Worm (Caenorhabditis elegans) whole organism, L4 larva: ENCODE results near the gene F35H10.10.

ENCODE experiments used
- F26F4.8 ChIP-seq: fragments of 200-800 bp; sonication (Bioruptor generic); conservative IDR thresholded peaks from 2 replicates; pipeline ENCODE4 v1.3.6; 2022; ENCODE audit warnings: missing genetic modification characterization, missing compliant biosample characterization
- R02D3.7 ChIP-seq: fragments of 150-350 bp; sonication (generic microtip); optimal IDR thresholded peaks from 3 replicates; lab custom pipeline; 2014; ENCODE audit warnings: missing biosample characterization, missing genetic modification characterization
- T20F7.1 ChIP-seq: fragments of 200-800 bp; sonication (Bioruptor generic); optimal IDR thresholded peaks from 2 replicates; lab custom pipeline; 2018; ENCODE audit warnings: mild to moderate bottlenecking, missing genetic modification characterization, missing compliant biosample characterization
- Y105C5A.15 ChIP-seq: fragments of 200-800 bp; sonication (Bioruptor generic); IDR thresholded peaks from 2 replicates; pipeline ENCODE4 v1.3.6; 2022; ENCODE audit warnings: missing genetic modification characterization, missing compliant biosample characterization
- Y48G9A.11 ChIP-seq: fragments of 200-800 bp; sonication (Bioruptor generic); IDR thresholded peaks from 2 replicates; pipeline ENCODE4 v1.3.6; 2022; ENCODE audit warnings: missing genetic modification reagents, missing genetic modification characterization, missing compliant biosample characterization
- Y5F2A.4 ChIP-seq: fragments of 200-800 bp; sonication (Bioruptor generic); optimal IDR thresholded peaks from 2 replicates; lab custom pipeline; 2018; ENCODE audit warnings: mild to moderate bottlenecking, missing genetic modification characterization, missing compliant biosample characterization
- aly-2 ChIP-seq: sonication (generic microtip); optimal IDR thresholded peaks from 2 replicates; lab custom pipeline; 2018; ENCODE audit warnings: missing biosample characterization, missing genetic modification characterization
- ama-1 ChIP-seq: fragments of 150-350 bp; optimal IDR thresholded peaks from 2 replicates; lab custom pipeline; 2014; ENCODE audit warnings: inconsistent platforms, mixed read lengths
- arid-1 ChIP-seq: fragments of 200-800 bp; sonication (Bioruptor generic); conservative IDR thresholded peaks from 2 replicates; pipeline ENCODE4 v1.3.6; 2022; ENCODE audit warnings: missing genetic modification reagents, missing genetic modification characterization, missing compliant biosample characterization
- ceh-20 ChIP-seq: fragments of 200-800 bp; sonication (Bioruptor generic); IDR thresholded peaks from 2 replicates; pipeline ENCODE4 v1.3.6; 2022; ENCODE audit warnings: missing genetic modification reagents, missing genetic modification characterization, missing compliant biosample characterization
- ceh-28 ChIP-seq: fragments of 150-350 bp; optimal IDR thresholded peaks from 2 replicates; lab custom pipeline; 2014; ENCODE audit warnings: missing biosample characterization, missing genetic modification reagents, missing genetic modification characterization
- ceh-82 ChIP-seq: sonication (generic microtip); optimal IDR thresholded peaks from 2 replicates; lab custom pipeline; 2017; ENCODE audit warnings: missing biosample characterization, missing genetic modification characterization
- ctbp-1 ChIP-seq: fragments of 200-800 bp; sonication (Bioruptor generic); IDR thresholded peaks from 2 replicates; pipeline ENCODE4 v1.3.6; 2022; ENCODE audit warnings: missing genetic modification reagents, missing genetic modification characterization, missing compliant biosample characterization
- daf-12 ChIP-seq: fragments of 150-350 bp; optimal IDR thresholded peaks from 2 replicates; lab custom pipeline; 2014; ENCODE audit warnings: missing biosample characterization, missing genetic modification reagents, missing genetic modification characterization
- daf-16 ChIP-seq, 3 experiments: sonication (generic microtip); optimal IDR thresholded peaks; 2 replicates each; lab custom pipeline; 2016 to 2017; ENCODE audit warnings: missing genetic modification characterization in 3 of 3, missing genetic modification reagents in 3 of 3, mild to moderate bottlenecking in 2 of 3, missing compliant biosample characterization in 2 of 3, missing biosample characterization in 1 of 3, moderate library complexity in 1 of 3
- daf-19 ChIP-seq: fragments of 200-800 bp; sonication (Bioruptor generic); conservative IDR thresholded peaks from 2 replicates; pipeline ENCODE4 v1.3.6; 2022; ENCODE audit warnings: missing genetic modification characterization, missing compliant biosample characterization
- daf-8 ChIP-seq: fragments of 200-800 bp; sonication (Bioruptor generic); IDR thresholded peaks from 2 replicates; pipeline ENCODE4 v1.3.6; 2022; ENCODE audit warnings: missing genetic modification characterization, missing compliant biosample characterization
- dve-1 ChIP-seq: sonication (generic microtip); optimal IDR thresholded peaks from 2 replicates; lab custom pipeline; 2017; ENCODE audit warnings: antibody characterized with exemption, mild to moderate bottlenecking, missing genetic modification characterization, missing compliant biosample characterization; ENCODE audit not compliant: insufficient read depth
- fkh-10 ChIP-seq: fragments of 150-350 bp; optimal IDR thresholded peaks from 2 replicates; lab custom pipeline; 2014; ENCODE audit warnings: missing biosample characterization, missing genetic modification reagents, missing genetic modification characterization
- hif-1 ChIP-seq, 2 experiments: sonication (generic microtip); optimal IDR thresholded peaks; 2 replicates each; lab custom pipeline; 2016 to 2017; ENCODE audit warnings: missing compliant biosample characterization in 2 of 2, missing genetic modification characterization in 2 of 2, missing genetic modification reagents in 2 of 2, missing genotype in 2 of 2, mild to moderate bottlenecking in 1 of 2
- jun-1 ChIP-seq: fragments of 150-350 bp; optimal IDR thresholded peaks from 2 replicates; lab custom pipeline; 2014; ENCODE audit warnings: missing biosample characterization, missing genetic modification reagents, missing genetic modification characterization
- lin-1 ChIP-seq: fragments of 200-800 bp; sonication (Bioruptor generic); IDR thresholded peaks from 2 replicates; pipeline ENCODE4 v1.3.6; 2022; ENCODE audit warnings: missing genetic modification reagents, missing genetic modification characterization, missing compliant biosample characterization
- lin-29 ChIP-seq: fragments of 200-800 bp; sonication (Bioruptor generic); IDR thresholded peaks from 2 replicates; pipeline ENCODE4 v1.3.6; 2022; ENCODE audit warnings: missing genetic modification reagents, missing genetic modification characterization, missing compliant biosample characterization
- lin-38 ChIP-seq: fragments of 200-800 bp; sonication (Bioruptor generic); IDR thresholded peaks from 2 replicates; pipeline ENCODE4 v1.3.6; 2022; ENCODE audit warnings: missing genetic modification reagents, missing genetic modification characterization, missing compliant biosample characterization
- lsy-2 ChIP-seq, 2 experiments: fragments of 150-350 bp in 1 of 2; sonication (generic microtip) in 1 of 2; optimal IDR thresholded peaks; 2 replicates each; lab custom pipeline; 2014 to 2017; ENCODE audit warnings: missing biosample characterization in 2 of 2, missing genetic modification characterization in 2 of 2
- madf-5 ChIP-seq, 2 experiments: fragments of 200-800 bp; sonication (Bioruptor generic); IDR thresholded peaks; 2 replicates each; pipeline ENCODE4 v1.3.6; 2022; ENCODE audit warnings: missing compliant biosample characterization in 2 of 2, missing genetic modification characterization in 2 of 2
- mdl-1 ChIP-seq, 2 experiments: fragments of 150-350 bp in 1 of 2; sonication (generic microtip) in 1 of 2; optimal IDR thresholded peaks; 2 replicates each; lab custom pipeline; 2014 to 2017; ENCODE audit warnings: missing biosample characterization in 2 of 2, missing genetic modification characterization in 2 of 2
- mxl-2 ChIP-seq: fragments of 200-800 bp; sonication (Bioruptor generic); conservative IDR thresholded peaks from 2 replicates; pipeline ENCODE4 v1.3.6; 2022; ENCODE audit warnings: missing genetic modification reagents, missing genetic modification characterization, missing compliant biosample characterization
- nhr-111 ChIP-seq: fragments of 200-800 bp; sonication (Bioruptor generic); optimal IDR thresholded peaks from 2 replicates; lab custom pipeline; 2018; ENCODE audit warnings: mild to moderate bottlenecking, missing genetic modification characterization, missing compliant biosample characterization
- nhr-28 ChIP-seq: fragments of 150-350 bp; optimal IDR thresholded peaks from 2 replicates; lab custom pipeline; 2014; ENCODE audit warnings: missing biosample characterization, missing genetic modification characterization
- nhr-41 ChIP-seq: fragments of 200-800 bp; sonication (Bioruptor generic); IDR thresholded peaks from 2 replicates; pipeline ENCODE4 v1.3.6; 2022; ENCODE audit warnings: missing genetic modification reagents, missing genetic modification characterization, missing compliant biosample characterization
- nhr-48 ChIP-seq: sonication (generic microtip); optimal IDR thresholded peaks from 2 replicates; lab custom pipeline; 2016; ENCODE audit warnings: mild to moderate bottlenecking, missing genetic modification characterization, missing compliant biosample characterization
- nhr-6 ChIP-seq: fragments of 150-350 bp; optimal IDR thresholded peaks from 2 replicates; lab custom pipeline; 2014; ENCODE audit warnings: missing biosample characterization, missing genetic modification characterization
- pha-4 ChIP-seq, 2 experiments: fragments of 150-350 bp in 1 of 2; fragments of 200-800 bp in 1 of 2; sonication (Bioruptor generic) in 1 of 2; IDR thresholded peaks in 1 of 2; optimal IDR thresholded peaks in 1 of 2; 2 replicates each; pipeline versions ENCODE4 v1.3.6 to Lab custom; 2014 to 2022; ENCODE audit warnings: missing genetic modification characterization in 2 of 2, missing genetic modification reagents in 2 of 2, missing biosample characterization in 1 of 2, missing compliant biosample characterization in 1 of 2
- skn-1 ChIP-seq: fragments of 150-350 bp; optimal IDR thresholded peaks from 2 replicates; lab custom pipeline; 2014; ENCODE audit warnings: missing biosample characterization, missing genetic modification characterization
- snpc-4 ChIP-seq: fragments of 150-350 bp; optimal IDR thresholded peaks from 2 replicates; lab custom pipeline; 2014; ENCODE audit warnings: missing biosample characterization, missing genetic modification characterization
- spr-3 ChIP-seq: fragments of 200-800 bp; sonication (Bioruptor generic); optimal IDR thresholded peaks from 2 replicates; lab custom pipeline; 2018; ENCODE audit warnings: mild to moderate bottlenecking, missing genetic modification characterization, missing compliant biosample characterization
- tra-1 ChIP-seq: fragments of 200-800 bp; sonication (Bioruptor generic); IDR thresholded peaks from 2 replicates; pipeline ENCODE4 v1.3.6; 2022; ENCODE audit warnings: missing genetic modification reagents, missing genetic modification characterization, missing compliant biosample characterization
- unc-39 ChIP-seq: sonication (generic microtip); optimal IDR thresholded peaks from 2 replicates; lab custom pipeline; 2017; ENCODE audit warnings: missing biosample characterization, missing genetic modification characterization
- unc-62 ChIP-seq, 3 experiments: fragments of 150-350 bp in 1 of 3; sonication (generic microtip); optimal IDR thresholded peaks in 2 of 3; peaks in 1 of 3; 1 replicate in 1 of 3; 2 replicates in 2 of 3; lab custom pipeline; 2014 to 2017; ENCODE audit warnings: missing biosample characterization in 3 of 3, missing genetic modification characterization in 3 of 3, missing genetic modification reagents in 3 of 3, missing genotype in 1 of 3
- zag-1 ChIP-seq: fragments of 150-350 bp; optimal IDR thresholded peaks from 2 replicates; lab custom pipeline; 2014; ENCODE audit warnings: missing biosample characterization, missing genetic modification characterization
- zip-11 ChIP-seq: fragments of 200-800 bp; sonication (Bioruptor generic); IDR thresholded peaks from 2 replicates; pipeline ENCODE4 v1.3.6; 2022; ENCODE audit warnings: missing genetic modification characterization, missing compliant biosample characterization
- ztf-11 ChIP-seq: fragments of 150-350 bp; optimal IDR thresholded peaks from 2 replicates; lab custom pipeline; 2014; ENCODE audit warnings: missing biosample characterization, missing genetic modification characterization

F35H10.10 gene

ce11 chrIV:8273334-8273733, 39.4 kb downstream of the F35H10.10 start:
- TF ChIP-seq tra-1 (GFP tag; lab: Robert Waterston, UW), result no peak
- no peak for TF ChIP-seq ceh-28 (tag; lab: Kevin White, UChicago)
- no peak for TF ChIP-seq R02D3.7 (tag; lab: Kevin White, UChicago)
- TF ChIP-seq unc-62 (GFP tag; optimal IDR thresholded peaks at IDR 0.05 in 1 of 2; lab: Kevin White, UChicago), result peak in 1 of 2 experiments; percentile 88
- no peak for TF ChIP-seq unc-62 (tag; optimal IDR thresholded peaks at IDR 0.05; lab: Kevin White, UChicago)
- TF ChIP-seq snpc-4 (tag; lab: Kevin White, UChicago), result no peak
- peak; percentile 49 for TF ChIP-seq nhr-28 (tag; lab: Kevin White, UChicago)

DNA sequence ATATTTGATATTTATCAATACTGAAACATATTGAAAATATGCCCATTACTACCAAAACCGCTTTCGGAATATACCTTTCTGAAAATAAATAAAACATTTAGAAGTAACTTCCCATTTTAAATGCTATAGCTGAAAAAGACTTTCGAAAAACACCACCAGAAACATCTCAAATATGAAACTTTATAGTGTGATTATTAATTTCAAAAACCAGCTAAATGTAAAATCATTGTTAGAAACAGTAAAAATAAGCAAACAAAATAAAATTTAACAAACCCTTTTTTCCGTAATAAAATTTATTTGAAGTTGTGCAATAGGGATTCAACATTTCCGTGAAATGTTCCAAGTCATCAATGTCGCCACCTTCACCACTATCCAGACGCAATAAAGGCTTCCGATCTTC, 44.7 kb downstream of the F35H10.10 start, which contains the start of the genes K07H8.5 and K07H8.8:
Gene K07H8.5 (plus strand): TSS at position 301 of the 400 bp plus-strand sequence.
Gene K07H8.8 (minus strand): TSS at position 389 of the 400 bp plus-strand sequence.
- TF ChIP-seq spr-3 (GFP tag; lab: Kevin White, UChicago), result no peak
- no peak for TF ChIP-seq nhr-6
- TF ChIP-seq aly-2 (tag; lab: Kevin White, UChicago), result no peak

DNA sequence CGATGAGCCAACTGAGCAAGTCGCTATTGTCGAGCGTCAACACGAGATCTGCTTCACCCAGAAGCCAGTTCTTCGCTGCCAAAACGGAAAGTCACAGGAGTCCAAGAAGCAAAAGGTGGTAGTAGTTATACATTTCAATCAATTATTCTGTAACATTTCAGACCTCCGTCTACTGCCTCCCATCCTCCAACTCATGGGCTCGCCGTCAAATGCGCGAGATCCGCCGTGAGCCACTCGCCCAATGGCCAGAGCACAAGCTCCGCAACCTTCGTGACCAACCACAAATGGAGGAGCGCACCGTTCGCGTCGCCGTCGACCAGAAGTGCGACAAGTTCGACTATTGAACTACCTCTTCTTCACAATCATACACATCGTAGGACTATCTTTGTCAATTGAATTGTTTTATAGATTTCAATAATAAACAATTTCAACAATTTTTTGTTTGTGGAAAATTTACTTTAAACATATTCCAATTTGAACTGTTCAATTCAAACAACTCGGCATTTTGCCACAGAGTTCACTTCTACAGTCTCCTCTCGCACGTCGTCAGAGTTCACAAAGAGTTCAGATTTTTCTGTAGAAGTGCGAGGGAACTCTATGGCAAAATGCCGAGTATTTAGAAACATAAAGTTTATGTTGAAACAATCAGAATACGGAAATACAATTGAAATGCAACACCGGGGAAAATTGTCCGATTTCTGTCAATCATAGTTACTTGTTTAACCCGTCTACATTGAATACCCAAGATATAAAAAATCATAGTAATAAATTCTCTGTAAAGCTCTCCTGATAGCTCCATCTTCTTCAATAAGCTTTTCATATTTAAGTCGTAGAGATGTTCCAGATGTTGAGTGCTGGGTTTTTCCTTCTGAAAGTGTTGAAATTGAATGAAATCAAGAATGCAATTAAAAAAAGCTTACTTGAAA, 46.5 kb downstream of the F35H10.10 start:
- no peak for TF ChIP-seq R02D3.7 (tag; lab: Kevin White, UChicago)
- no peak for TF ChIP-seq skn-1 (tag; lab: Kevin White, UChicago)
- TF ChIP-seq hif-1 (tag; optimal IDR thresholded peaks at IDR 0.05; lab: Kevin White, UChicago), result no peak
- no peak for TF ChIP-seq ama-1 (lab: Kevin White, UChicago)
- TF ChIP-seq lin-29 (GFP tag; lab: Robert Waterston, UW), result no peak
- TF ChIP-seq madf-5 (GFP tag; IDR thresholded peaks at IDR 0.05; lab: Robert Waterston, UW), result no peak
- TF ChIP-seq daf-8 (GFP tag; lab: Robert Waterston, UW), result no peak
- TF ChIP-seq fkh-10, result no peak
- TF ChIP-seq F26F4.8 (GFP tag; lab: Robert Waterston, UW), result no peak
- TF ChIP-seq Y105C5A.15 (GFP tag; lab: Robert Waterston, UW), result no peak
- TF ChIP-seq mxl-2 (GFP tag; lab: Robert Waterston, UW), result 0 out of 2 replicates have a peak, but pooled peaks have one; percentile 12
- TF ChIP-seq daf-19 (GFP tag; lab: Robert Waterston, UW), result no peak
- no peak for TF ChIP-seq dve-1
- TF ChIP-seq zag-1 (tag; lab: Kevin White, UChicago), result no peak
- TF ChIP-seq unc-39 (tag; lab: Kevin White, UChicago), result no peak
- TF ChIP-seq ctbp-1 (GFP tag; lab: Robert Waterston, UW), result no peak
- peak; percentile 12 for TF ChIP-seq Y5F2A.4 (GFP tag; lab: Kevin White, UChicago)
- no peak for TF ChIP-seq ztf-11
- no peak for TF ChIP-seq mdl-1 (tag; optimal IDR thresholded peaks at IDR 0.05; lab: Kevin White, UChicago)
- TF ChIP-seq lin-1, result no peak
- peak; percentile 16; the same call in 1 of the 2 replicates for TF ChIP-seq pha-4 (GFP tag; IDR thresholded peaks at IDR 0.05; lab: Robert Waterston, UW)
- TF ChIP-seq pha-4 (tag; optimal IDR thresholded peaks at IDR 0.05; lab: Kevin White, UChicago), result no peak
- peak; percentile 43; the same call in 1 of the 2 replicates for TF ChIP-seq lin-38
- no peak for TF ChIP-seq unc-62 (GFP tag; optimal IDR thresholded peaks at IDR 0.05 in 1 of 2; lab: Kevin White, UChicago)
- TF ChIP-seq unc-62 (tag; optimal IDR thresholded peaks at IDR 0.05; lab: Kevin White, UChicago), result no peak
- no peak for TF ChIP-seq ceh-20
- no peak for TF ChIP-seq jun-1 (tag; lab: Kevin White, UChicago)
- TF ChIP-seq nhr-48, result peak; percentile 34
- TF ChIP-seq Y48G9A.11 (GFP tag; lab: Robert Waterston, UW), result no peak
- peak; percentile 43 for TF ChIP-seq T20F7.1 (GFP tag; lab: Kevin White, UChicago)
- TF ChIP-seq lsy-2 (tag; optimal IDR thresholded peaks at IDR 0.05; lab: Kevin White, UChicago), result no peak
- no peak for TF ChIP-seq daf-16 (GFP tag; optimal IDR thresholded peaks at IDR 0.05; lab: Kevin White, UChicago)
- no peak for TF ChIP-seq daf-16 (tag; optimal IDR thresholded peaks at IDR 0.05; lab: Kevin White, UChicago)
- TF ChIP-seq zip-11 (GFP tag; lab: Robert Waterston, UW), result no peak
- TF ChIP-seq arid-1 (GFP tag; lab: Robert Waterston, UW), result 0 out of 2 replicates have a peak, but pooled peaks have one; percentile 25
- no peak for TF ChIP-seq nhr-111 (GFP tag; lab: Kevin White, UChicago)
- TF ChIP-seq daf-12 (tag; lab: Kevin White, UChicago), result no peak
- no peak for TF ChIP-seq ceh-82 (tag; lab: Kevin White, UChicago)
- TF ChIP-seq nhr-41, result no peak
